Fruit fly (Drosophila melanogaster) whole organism, adult: Measurements from ENCODE around the gene Sgs4.
A peak's percentile ranks its signal among the peaks of the same experiment; 100 is the strongest.

Experiments
- CG11617 ChIP-seq: fragments of 200-800 bp; sonication (Bioruptor generic); optimal IDR thresholded peaks from 2 replicates; lab custom pipeline; 2017; ENCODE audit warnings: mild to moderate bottlenecking, missing biosample characterization, missing genetic modification reagents, missing genetic modification characterization
- CG12768 ChIP-seq: fragments of 200-800 bp; sonication (Bioruptor generic); optimal IDR thresholded peaks from 2 replicates; lab custom pipeline; 2017; ENCODE audit warnings: missing biosample characterization, missing genetic modification characterization, mild to moderate bottlenecking, moderate library complexity, missing genetic modification reagents
- CG14711 ChIP-seq: fragments of 200-800 bp; sonication (Bioruptor generic); optimal IDR thresholded peaks from 2 replicates; lab custom pipeline; 2018; ENCODE audit warnings: missing biosample characterization, mild to moderate bottlenecking, missing genetic modification characterization, moderate library complexity
- CG1620 ChIP-seq: fragments of 200-800 bp; sonication (Bioruptor generic); optimal IDR thresholded peaks from 2 replicates; lab custom pipeline; 2016; ENCODE audit warnings: missing biosample characterization, missing genetic modification characterization
- CG33017 ChIP-seq: fragments of 200-800 bp; sonication (Bioruptor generic); optimal IDR thresholded peaks from 2 replicates; lab custom pipeline; 2018; ENCODE audit warnings: missing biosample characterization, mild to moderate bottlenecking, missing genetic modification characterization, moderate library complexity
- CG5204 ChIP-seq: fragments of 200-800 bp; sonication (Bioruptor generic); optimal IDR thresholded peaks from 2 replicates; lab custom pipeline; 2016; ENCODE audit warnings: missing biosample characterization, missing genetic modification characterization
- CG7045 ChIP-seq: fragments of 200-800 bp; sonication (Bioruptor generic); optimal IDR thresholded peaks from 2 replicates; lab custom pipeline; 2017; ENCODE audit warnings: missing biosample characterization, mild to moderate bottlenecking, missing genetic modification characterization
- CG7101 ChIP-seq: fragments of 200-800 bp; sonication (Bioruptor generic); optimal IDR thresholded peaks from 2 replicates; lab custom pipeline; 2018; ENCODE audit warnings: missing biosample characterization, mild to moderate bottlenecking, missing genetic modification characterization, moderate library complexity
- Clk ChIP-seq: fragments of 200-800 bp; sonication (Bioruptor generic); optimal IDR thresholded peaks from 2 replicates; lab custom pipeline; 2017; ENCODE audit warnings: missing biosample characterization, missing genetic modification characterization
- Crg-1 ChIP-seq: fragments of 200-800 bp; sonication (Bioruptor generic); optimal IDR thresholded peaks from 2 replicates; lab custom pipeline; 2016; ENCODE audit warnings: missing biosample characterization, missing genetic modification characterization
- Hr96 ChIP-seq: fragments of 200-800 bp; sonication (Bioruptor generic); optimal IDR thresholded peaks from 2 replicates; lab custom pipeline; 2016; ENCODE audit warnings: missing biosample characterization, missing genetic modification characterization
- Mnt ChIP-seq: fragments of 200-800 bp; sonication (Bioruptor generic); optimal IDR thresholded peaks from 2 replicates; lab custom pipeline; 2016; ENCODE audit warnings: missing biosample characterization, mild to moderate bottlenecking, missing genetic modification characterization
- bab1 ChIP-seq: fragments of 200-800 bp; sonication (Bioruptor generic); optimal IDR thresholded peaks from 3 replicates; lab custom pipeline; 2019; ENCODE audit warnings: missing biosample characterization, mild to moderate bottlenecking, missing genetic modification characterization, moderate library complexity
- cic ChIP-seq: fragments of 200-800 bp; sonication (Bioruptor generic); optimal IDR thresholded peaks from 2 replicates; lab custom pipeline; 2017; ENCODE audit warnings: missing biosample characterization, mild to moderate bottlenecking, missing genetic modification characterization, moderate library complexity
- cnc ChIP-seq, 2 experiments: fragments of >200 bp; optimal IDR thresholded peaks; 2 replicates each; lab custom pipeline; 2017
- kay ChIP-seq: fragments of 200-800 bp; sonication (Bioruptor generic); peaks from one replicate; lab custom pipeline; 2016; ENCODE audit warnings: missing biosample characterization, missing genetic modification characterization, borderline replicate concordance
- ovo ChIP-seq: fragments of 200-800 bp; sonication (Bioruptor generic); optimal IDR thresholded peaks from 2 replicates; lab custom pipeline; 2016; ENCODE audit warnings: missing biosample characterization, missing genetic modification characterization
- pad ChIP-seq: fragments of 200-800 bp; sonication (Bioruptor generic); optimal IDR thresholded peaks from 3 replicates; lab custom pipeline; 2017; ENCODE audit warnings: missing biosample characterization, missing genetic modification characterization, mild to moderate bottlenecking, moderate library complexity, missing genetic modification reagents
- tj ChIP-seq: fragments of 200-800 bp; sonication (Bioruptor generic); optimal IDR thresholded peaks from 3 replicates; lab custom pipeline; 2017; ENCODE audit warnings: missing biosample characterization, mild to moderate bottlenecking, missing genetic modification characterization, moderate library complexity
- toe ChIP-seq: fragments of 200-800 bp; sonication (Bioruptor generic); optimal IDR thresholded peaks from 2 replicates; lab custom pipeline; 2016; ENCODE audit warnings: missing biosample characterization, missing genetic modification characterization

Gene Sgs4

dm6 chrX:3273557-3273956, 23.7 kb downstream of the Sgs4 start:
- no peak for TF ChIP-seq CG12768 (GFP tag; lab: Kevin White, UChicago)
- no peak for TF ChIP-seq CG33017 (tag; lab: Kevin White, UChicago)
- no peak for TF ChIP-seq pad
- no peak for TF ChIP-seq cnc (optimal IDR thresholded peaks at IDR 0.05; lab: Kevin White, UChicago)
- TF ChIP-seq CG1620 (GFP tag; lab: Kevin White, UChicago) = no peak
- no peak for TF ChIP-seq CG7101 (tag; lab: Kevin White, UChicago)
- no peak for TF ChIP-seq ovo (GFP tag; lab: Kevin White, UChicago)
- no peak for TF ChIP-seq cic
- TF ChIP-seq Clk (GFP tag; lab: Kevin White, UChicago) = no peak
- TF ChIP-seq kay (GFP tag; lab: Kevin White, UChicago) = no peak
- no peak for TF ChIP-seq CG5204 (GFP tag; lab: Kevin White, UChicago)
- no peak for TF ChIP-seq Mnt
- no peak for TF ChIP-seq toe (GFP tag; lab: Kevin White, UChicago)

dm6 chrX:3281958-3282357, 32.1 kb downstream of the Sgs4 start:
- TF ChIP-seq Mnt (no peak), CG7101 (tag; lab: Kevin White, UChicago) (peak; percentile 36)

dm6 chrX:3288247-3288838, 38.5 kb downstream of the Sgs4 start:
- TF ChIP-seq CG1620 (GFP tag; lab: Kevin White, UChicago) (no peak), CG7045 (GFP tag; lab: Kevin White, UChicago) (no peak), kay (GFP tag; lab: Kevin White, UChicago) (no peak), CG33017 (tag; lab: Kevin White, UChicago) (no peak), cic (no peak), CG7101 (tag; lab: Kevin White, UChicago) (no peak), toe (GFP tag; lab: Kevin White, UChicago) (no peak), Mnt (no peak), Crg-1 (GFP tag; lab: Kevin White, UChicago) (no peak)

DNA sequence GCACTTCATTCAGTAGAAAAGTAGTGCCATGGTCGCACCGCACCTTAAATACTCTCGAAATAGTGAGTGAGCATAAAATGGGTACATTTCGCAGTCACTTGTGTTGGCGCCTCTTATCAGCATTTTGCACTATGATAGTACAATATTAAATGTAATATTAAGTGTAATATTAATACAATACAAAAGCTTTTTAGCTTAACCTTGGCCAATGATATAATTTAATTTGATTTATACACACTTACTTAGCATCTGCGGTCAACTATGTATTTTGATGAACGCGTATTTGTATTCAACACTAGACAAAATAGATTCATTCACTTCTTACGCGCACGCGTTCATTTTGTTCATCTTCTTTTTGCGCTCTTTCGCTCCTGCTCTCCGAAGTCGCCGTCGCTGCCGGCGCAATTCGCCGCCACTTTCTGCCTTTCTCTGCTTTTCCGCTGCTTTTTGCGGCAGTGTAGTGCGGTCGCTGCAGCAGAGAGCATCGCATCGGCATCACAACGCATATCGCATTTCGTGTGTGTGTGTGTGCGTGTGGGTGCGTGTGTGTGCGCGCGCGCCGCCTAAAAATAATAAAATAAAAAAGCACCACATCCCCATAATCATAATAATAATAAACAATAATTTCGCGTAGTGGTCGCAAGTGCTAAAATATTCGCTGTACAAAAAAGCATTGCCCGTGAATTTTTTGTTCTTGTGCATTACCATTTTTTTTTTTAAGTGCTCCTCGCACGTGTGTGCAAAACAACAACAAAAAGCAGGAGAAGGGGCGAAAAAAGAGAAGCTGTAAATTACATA, 39.2 kb downstream of the Sgs4 start:
- TF ChIP-seq Mnt = peak; percentile 52
- peak; percentile 10 for TF ChIP-seq ovo (GFP tag; lab: Kevin White, UChicago)
- peak; percentile 53 for TF ChIP-seq kay (GFP tag; lab: Kevin White, UChicago)
- TF ChIP-seq cnc (optimal IDR thresholded peaks at IDR 0.05; lab: Kevin White, UChicago) = no peak
- peak; percentile 85 for TF ChIP-seq cic
- no peak for TF ChIP-seq Clk (GFP tag; lab: Kevin White, UChicago)
- no peak for TF ChIP-seq pad
- TF ChIP-seq CG1620 (GFP tag; lab: Kevin White, UChicago) = no peak

dm6 chrX:3291071-3291660, 41.3 kb downstream of the Sgs4 start:
- TF ChIP-seq Mnt (no peak), CG33017 (tag; lab: Kevin White, UChicago) (no peak), CG1620 (GFP tag; lab: Kevin White, UChicago) (no peak), CG14711 (tag; lab: Kevin White, UChicago) (no peak), tj (GFP tag; lab: Kevin White, UChicago) (no peak), Clk (GFP tag; lab: Kevin White, UChicago) (no peak)

- peak; percentile 74 for TF ChIP-seq Hr96 (GFP tag; lab: Kevin White, UChicago)
- TF ChIP-seq CG11617 = peak; percentile 69
- TF ChIP-seq cnc (optimal IDR thresholded peaks at IDR 0.05; lab: Kevin White, UChicago) = no peak
- peak; percentile 59 for TF ChIP-seq Mnt
- TF ChIP-seq CG14711 (tag; lab: Kevin White, UChicago) = peak; percentile 84
- TF ChIP-seq Crg-1 (GFP tag; lab: Kevin White, UChicago) = peak; percentile 34
- TF ChIP-seq CG5204 (GFP tag; lab: Kevin White, UChicago) = peak; percentile 62
- no peak for TF ChIP-seq ovo (GFP tag; lab: Kevin White, UChicago)
- peak; percentile 60 for TF ChIP-seq CG1620 (GFP tag; lab: Kevin White, UChicago)
- TF ChIP-seq tj (GFP tag; lab: Kevin White, UChicago) = peak; percentile 55
- TF ChIP-seq pad = peak; percentile 57
- TF ChIP-seq CG7101 (tag; lab: Kevin White, UChicago) = peak; percentile 83
- TF ChIP-seq CG12768 (GFP tag; lab: Kevin White, UChicago) = peak; percentile 65
- peak; percentile 82 for TF ChIP-seq CG7045 (GFP tag; lab: Kevin White, UChicago)
- peak; percentile 90 for TF ChIP-seq bab1 (GFP tag; lab: Kevin White, UChicago)
- TF ChIP-seq kay (GFP tag; lab: Kevin White, UChicago) = no peak
- TF ChIP-seq Clk (GFP tag; lab: Kevin White, UChicago) = peak; percentile 66
- TF ChIP-seq CG33017 (tag; lab: Kevin White, UChicago) = peak; percentile 80
- no peak for TF ChIP-seq cic
- TF ChIP-seq toe (GFP tag; lab: Kevin White, UChicago) = peak; percentile 49
Observed at dm6 chrX:3294816-3295466, 45.1 kb downstream of the Sgs4 start.
